Worm (Caenorhabditis elegans) whole organism, L3 larva: ENCODE results near the gene dhs-7.

Experiments
- R02D3.7 ChIP-seq: fragments of 150-350 bp; optimal IDR thresholded peaks from 2 replicates; lab custom pipeline; 2014; ENCODE audit warnings: missing biosample characterization, missing genetic modification characterization
- aly-2 ChIP-seq: fragments of 150-350 bp; optimal IDR thresholded peaks from 2 replicates; lab custom pipeline; 2014; ENCODE audit warnings: missing biosample characterization, missing genetic modification characterization
- ama-1 ChIP-seq: fragments of 150-350 bp; optimal IDR thresholded peaks from 2 replicates; lab custom pipeline; 2018
- ceh-16 ChIP-seq: sonication (generic microtip); optimal IDR thresholded peaks from 2 replicates; lab custom pipeline; 2017; ENCODE audit warnings: missing biosample characterization, missing genetic modification characterization
- ceh-28 ChIP-seq: fragments of 150-350 bp; optimal IDR thresholded peaks from 2 replicates; lab custom pipeline; 2014; ENCODE audit warnings: missing biosample characterization, missing genetic modification reagents, missing genetic modification characterization
- ceh-82 ChIP-seq: fragments of 150-350 bp; optimal IDR thresholded peaks from 2 replicates; lab custom pipeline; 2014; ENCODE audit warnings: missing biosample characterization, missing genetic modification characterization
- daf-12 ChIP-seq: fragments of 150-350 bp; optimal IDR thresholded peaks from 2 replicates; lab custom pipeline; 2014; ENCODE audit warnings: missing biosample characterization, missing genetic modification reagents, missing genetic modification characterization
- egl-27 ChIP-seq: sonication (generic microtip); optimal IDR thresholded peaks from 4 replicates; lab custom pipeline; 2017; ENCODE audit warnings: missing biosample characterization, missing genetic modification reagents, missing genetic modification characterization
- egl-5 ChIP-seq: fragments of 150-350 bp; optimal IDR thresholded peaks from 2 replicates; lab custom pipeline; 2017; ENCODE audit warnings: missing biosample characterization, missing genetic modification reagents, missing genetic modification characterization, inconsistent platforms
- elt-2 ChIP-seq: sonication (generic microtip); optimal IDR thresholded peaks from 2 replicates; lab custom pipeline; 2016; ENCODE audit warnings: missing genetic modification reagents, mild to moderate bottlenecking, missing genetic modification characterization, missing compliant biosample characterization
- eor-1 ChIP-seq, 2 experiments: fragments of 150-350 bp; optimal IDR thresholded peaks; 2 replicates each; lab custom pipeline; 2014 to 2018; ENCODE audit warnings: missing biosample characterization in 2 of 2, missing genetic modification characterization in 2 of 2
- fkh-2 ChIP-seq: fragments of 150-350 bp; optimal IDR thresholded peaks from 2 replicates; lab custom pipeline; 2014; ENCODE audit warnings: missing biosample characterization, missing genetic modification reagents, missing genetic modification characterization
- fos-1 ChIP-seq: fragments of 150-350 bp; optimal IDR thresholded peaks from 2 replicates; lab custom pipeline; 2014; ENCODE audit warnings: missing biosample characterization, missing genetic modification characterization
- hmg-11 ChIP-seq: sonication (generic microtip); optimal IDR thresholded peaks from 2 replicates; lab custom pipeline; 2016; ENCODE audit warnings: missing genetic modification characterization, missing compliant biosample characterization
- jun-1 ChIP-seq: fragments of 150-350 bp; optimal IDR thresholded peaks from 2 replicates; lab custom pipeline; 2014; ENCODE audit warnings: missing biosample characterization, missing genetic modification reagents, missing genetic modification characterization
- lin-15B ChIP-seq: fragments of 150-350 bp; optimal IDR thresholded peaks from 2 replicates; lab custom pipeline; 2014; ENCODE audit warnings: missing biosample characterization, missing genetic modification characterization
- lin-39 ChIP-seq: fragments of 150-350 bp; optimal IDR thresholded peaks from 2 replicates; lab custom pipeline; 2018; ENCODE audit warnings: missing biosample characterization, missing genetic modification reagents, missing genetic modification characterization
- lsy-12 ChIP-seq: sonication (generic microtip); optimal IDR thresholded peaks from 2 replicates; lab custom pipeline; 2016; ENCODE audit warnings: mild to moderate bottlenecking, missing genetic modification characterization, missing compliant biosample characterization
- nfya-1 ChIP-seq: sonication (generic microtip); optimal IDR thresholded peaks from 2 replicates; lab custom pipeline; 2017; ENCODE audit warnings: missing genetic modification characterization, mild to moderate bottlenecking, missing compliant biosample characterization, antibody characterized with exemption, moderate library complexity; ENCODE audit not compliant: insufficient read depth
- nhr-11 ChIP-seq: fragments of 150-350 bp; optimal IDR thresholded peaks from 2 replicates; lab custom pipeline; 2014; ENCODE audit warnings: missing biosample characterization, missing genetic modification characterization
- nhr-12 ChIP-seq: fragments of 150-350 bp; optimal IDR thresholded peaks from 2 replicates; lab custom pipeline; 2014; ENCODE audit warnings: missing biosample characterization, missing genetic modification characterization
- nhr-23 ChIP-seq: fragments of 150-350 bp; optimal IDR thresholded peaks from 2 replicates; lab custom pipeline; 2014; ENCODE audit warnings: missing biosample characterization, missing genetic modification reagents, missing genetic modification characterization
- nhr-237 ChIP-seq: fragments of 150-350 bp; optimal IDR thresholded peaks from 2 replicates; lab custom pipeline; 2014; ENCODE audit warnings: missing biosample characterization, missing genetic modification characterization
- nhr-25 ChIP-seq: sonication (generic microtip); optimal IDR thresholded peaks from 2 replicates; lab custom pipeline; 2017; ENCODE audit warnings: missing biosample characterization, missing genetic modification characterization
- nhr-28 ChIP-seq: fragments of 150-350 bp; optimal IDR thresholded peaks from 2 replicates; lab custom pipeline; 2014; ENCODE audit warnings: missing biosample characterization, missing genetic modification characterization
- nhr-67 ChIP-seq: fragments of 150-350 bp; optimal IDR thresholded peaks from 2 replicates; lab custom pipeline; 2014; ENCODE audit warnings: missing biosample characterization, missing genetic modification characterization
- nhr-76 ChIP-seq: fragments of 150-350 bp; sonication (generic microtip); optimal IDR thresholded peaks from 5 replicates; lab custom pipeline; 2014; ENCODE audit warnings: missing biosample characterization, missing genetic modification characterization
- nhr-77 ChIP-seq: fragments of 150-350 bp; optimal IDR thresholded peaks from 2 replicates; lab custom pipeline; 2014; ENCODE audit warnings: missing biosample characterization, missing genetic modification characterization
- pha-4 ChIP-seq: fragments of 150-350 bp; optimal IDR thresholded peaks from 2 replicates; lab custom pipeline; 2014; ENCODE audit warnings: missing biosample characterization, missing genetic modification reagents, missing genetic modification characterization
- pqm-1 ChIP-seq: fragments of 150-350 bp; optimal IDR thresholded peaks from 2 replicates; lab custom pipeline; 2017; ENCODE audit warnings: missing biosample characterization, missing genetic modification characterization, inconsistent platforms
- sea-2 ChIP-seq: fragments of 150-350 bp; sonication (generic microtip); optimal IDR thresholded peaks from 4 replicates; lab custom pipeline; 2014; ENCODE audit warnings: missing biosample characterization, missing genetic modification reagents, missing genetic modification characterization
- skn-1 ChIP-seq: fragments of 150-350 bp; optimal IDR thresholded peaks from 2 replicates; lab custom pipeline; 2014; ENCODE audit warnings: missing biosample characterization, missing genetic modification characterization
- ztf-11 ChIP-seq: fragments of 150-350 bp; optimal IDR thresholded peaks from 2 replicates; lab custom pipeline; 2014; ENCODE audit warnings: missing biosample characterization, missing genetic modification characterization
- ztf-4 ChIP-seq: fragments of 150-350 bp; optimal IDR thresholded peaks from 2 replicates; lab custom pipeline; 2014; ENCODE audit warnings: missing biosample characterization, missing genetic modification characterization

Gene dhs-7

DNA sequence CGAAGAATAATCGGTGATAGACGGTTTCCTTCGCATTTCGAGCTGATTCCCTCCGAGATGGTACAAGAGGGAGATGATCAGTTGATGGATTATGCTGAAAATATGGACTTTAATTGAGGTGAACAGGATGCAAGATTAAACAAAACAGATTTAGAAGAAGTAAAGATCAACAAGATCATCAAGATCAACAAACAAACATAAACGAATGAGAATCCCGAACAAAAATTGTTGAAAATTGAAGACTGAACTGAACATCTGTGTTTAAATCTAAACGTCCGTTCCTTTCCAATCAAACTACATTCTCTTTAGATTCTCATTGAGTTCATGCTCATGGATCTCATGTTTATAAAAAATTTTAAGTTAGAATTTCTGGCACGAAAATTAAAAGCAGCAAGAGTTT lies 33.4 kb downstream of the dhs-7 start, which contains the start of gene glc-4:
Gene glc-4 (minus strand): TSS at position 101 of the 400 bp plus-strand sequence.
- TF ChIP-seq skn-1 (tag; lab: Kevin White, UChicago) (no peak), nhr-237 (tag; lab: Kevin White, UChicago) (no peak)

DNA sequence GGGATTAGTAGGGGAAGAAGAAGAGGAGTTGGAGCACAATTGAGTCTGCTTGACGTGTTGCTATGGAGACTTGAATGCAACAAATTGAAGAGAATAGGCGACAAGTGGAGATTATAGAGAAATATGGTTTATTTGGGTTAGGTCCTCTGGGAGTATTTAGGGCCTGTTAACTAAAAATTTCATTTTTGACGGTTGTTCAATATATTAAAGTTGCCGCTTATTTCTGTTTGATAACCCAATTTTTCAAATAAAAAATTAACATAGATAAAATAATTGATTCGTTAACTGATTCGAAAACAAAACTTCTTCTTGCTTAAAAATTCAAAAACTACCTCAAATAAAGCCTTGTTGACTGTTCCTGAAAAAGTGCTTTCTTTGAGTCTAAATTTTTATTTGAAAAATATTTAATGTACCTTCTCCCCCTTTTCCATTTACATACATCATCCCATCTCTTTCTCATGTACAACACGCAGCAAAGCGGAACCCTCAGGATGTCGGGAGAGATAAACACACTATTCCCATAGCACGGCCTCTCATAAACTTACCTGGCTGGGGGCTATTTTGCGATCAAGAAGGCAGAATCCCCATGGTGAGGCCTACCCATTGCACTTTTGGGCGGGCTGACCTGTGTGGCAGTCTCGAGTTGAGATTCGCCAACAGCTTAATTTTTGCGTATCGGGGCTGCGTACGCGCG lies 36.8 kb downstream of the dhs-7 start, which contains the start of gene dyf-13:
Gene dyf-13 (minus strand): TSS at position 51 of the 694 bp plus-strand sequence.
- no peak for TF ChIP-seq nhr-67 (tag; lab: Kevin White, UChicago)
- TF ChIP-seq nhr-12 (tag; lab: Kevin White, UChicago) = no peak
- TF ChIP-seq nhr-28 = no peak
- TF ChIP-seq lsy-12 (tag; lab: Kevin White, UChicago) = no peak
- TF ChIP-seq lin-39 = no peak
- no peak for TF ChIP-seq nfya-1
- TF ChIP-seq ztf-11 (tag; lab: Kevin White, UChicago) = no peak
- no peak for TF ChIP-seq pha-4 (tag; lab: Kevin White, UChicago)
- TF ChIP-seq, all 47 proteins: peak for 0

DNA sequence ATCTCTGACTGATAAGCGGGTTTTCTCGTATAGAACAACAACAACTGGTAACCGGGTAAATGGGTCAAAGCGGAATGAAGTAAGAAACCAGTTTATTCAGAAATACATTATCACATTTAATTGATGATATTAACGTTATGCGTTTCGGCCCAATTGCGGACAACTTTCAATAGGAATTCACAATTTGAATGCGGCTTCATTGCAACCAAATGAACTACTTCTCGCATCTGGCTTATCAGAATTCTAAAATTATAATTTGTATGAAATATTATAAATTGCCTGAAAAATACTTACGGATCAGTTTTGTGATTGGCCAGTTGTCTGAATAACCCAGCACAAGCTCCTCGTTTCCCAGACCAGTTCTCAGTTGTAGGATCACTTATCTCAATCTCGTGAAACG lies 39.5 kb downstream of the dhs-7 start, which contains the start of gene col-36:
Gene col-36 (minus strand): TSS at position 101 of the 400 bp plus-strand sequence.
- TF ChIP-seq lin-39 (no peak), nhr-23 (tag; lab: Kevin White, UChicago) (peak; percentile 50)

DNA sequence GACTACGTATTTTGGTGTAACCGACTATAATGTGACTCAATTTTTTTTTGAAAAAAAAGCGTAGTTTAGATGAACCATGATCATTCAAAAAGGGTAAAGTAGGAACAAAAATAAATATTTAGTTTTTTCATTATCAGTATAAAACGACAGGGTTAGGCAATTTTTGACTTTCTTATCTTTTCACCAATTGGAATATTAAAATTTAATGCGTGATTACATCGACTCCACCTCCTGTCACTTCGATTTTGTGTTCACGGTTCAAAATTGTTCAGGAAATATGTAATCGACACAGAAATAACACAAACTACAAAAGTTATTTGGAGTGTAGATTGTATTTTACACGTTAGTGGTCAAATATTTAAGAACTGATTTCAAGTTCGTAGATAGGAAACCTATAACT lies 41.5 kb downstream of the dhs-7 start:
- TF ChIP-seq ceh-16 (no peak), daf-12 (tag; lab: Kevin White, UChicago) (no peak), pqm-1 (tag; lab: Kevin White, UChicago) (peak; percentile 94), nhr-237 (tag; lab: Kevin White, UChicago) (no peak), ztf-4 (tag; lab: Kevin White, UChicago) (no peak), lin-15B (tag; lab: Kevin White, UChicago) (no peak), elt-2 (tag; lab: Kevin White, UChicago) (peak; percentile 93), nhr-25 (tag; lab: Kevin White, UChicago) (no peak)

DNA sequence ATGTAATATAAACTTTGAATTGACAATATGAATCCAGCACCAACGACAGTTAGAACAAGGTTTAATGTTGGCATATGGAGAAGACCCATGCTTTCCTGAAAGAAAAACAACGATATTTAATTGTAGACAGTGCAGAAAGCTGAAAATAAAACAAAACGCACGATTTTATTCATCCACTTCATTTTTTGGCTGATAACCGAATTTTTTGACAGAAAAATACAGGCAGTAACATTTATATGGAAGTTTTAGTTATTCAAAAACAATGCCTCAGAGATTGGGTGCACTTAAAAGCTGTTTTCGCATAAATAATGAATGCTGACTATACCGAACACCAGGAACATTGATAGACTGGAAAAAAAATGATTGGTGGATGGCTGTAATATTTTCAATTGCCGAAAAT lies 42.5 kb downstream of the dhs-7 start, which contains the start of gene mfsd-13.2:
Gene mfsd-13.2 (minus strand): TSS at position 101 of the 400 bp plus-strand sequence.
- TF ChIP-seq aly-2 (tag; lab: Kevin White, UChicago) (no peak), nhr-11 (no peak), egl-27 (no peak), nhr-77 (tag; lab: Kevin White, UChicago) (no peak), nhr-67 (tag; lab: Kevin White, UChicago) (no peak), nhr-23 (tag; lab: Kevin White, UChicago) (no peak), sea-2 (GFP tag; lab: Kevin White, UChicago) (no peak), egl-5 (tag; lab: Kevin White, UChicago) (no peak), nfya-1 (no peak), ceh-28 (tag; lab: Kevin White, UChicago) (no peak), eor-1 (tag; optimal IDR thresholded peaks at IDR 0.05; lab: Kevin White, UChicago) (no peak), pqm-1 (tag; lab: Kevin White, UChicago) (no peak), ama-1 (lab: Kevin White, UChicago) (no peak), fkh-2 (tag; lab: Kevin White, UChicago) (no peak), nhr-76 (tag; lab: Kevin White, UChicago) (no peak)
- TF ChIP-seq, all 47 proteins: peak for 0

DNA sequence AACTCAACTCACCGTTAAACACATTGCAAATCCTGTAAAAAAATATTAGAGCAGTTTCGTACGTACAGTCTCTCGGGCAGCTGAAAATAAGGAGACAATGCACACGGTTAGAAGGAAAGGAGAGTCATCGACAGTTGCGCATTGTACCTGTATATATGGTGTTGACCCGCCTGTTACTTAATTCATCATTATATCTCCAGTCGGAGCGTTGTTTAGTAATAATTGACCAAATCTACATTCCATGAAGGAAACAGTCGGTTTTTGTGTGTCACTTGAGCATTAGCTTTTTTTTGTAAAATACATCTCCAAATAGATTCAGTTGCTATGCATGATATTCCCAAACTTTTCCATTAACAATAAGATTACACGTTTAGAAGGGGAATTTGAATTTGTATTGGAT lies 46.7 kb downstream of the dhs-7 start, which contains the start of gene C27H5.12:
Gene C27H5.12 (minus strand): TSS at position 101 of the 400 bp plus-strand sequence.
- TF ChIP-seq lsy-12 (tag; lab: Kevin White, UChicago) = no peak
- TF ChIP-seq egl-5 (tag; lab: Kevin White, UChicago) = no peak
- TF ChIP-seq, all 47 proteins: peak for 0

DNA sequence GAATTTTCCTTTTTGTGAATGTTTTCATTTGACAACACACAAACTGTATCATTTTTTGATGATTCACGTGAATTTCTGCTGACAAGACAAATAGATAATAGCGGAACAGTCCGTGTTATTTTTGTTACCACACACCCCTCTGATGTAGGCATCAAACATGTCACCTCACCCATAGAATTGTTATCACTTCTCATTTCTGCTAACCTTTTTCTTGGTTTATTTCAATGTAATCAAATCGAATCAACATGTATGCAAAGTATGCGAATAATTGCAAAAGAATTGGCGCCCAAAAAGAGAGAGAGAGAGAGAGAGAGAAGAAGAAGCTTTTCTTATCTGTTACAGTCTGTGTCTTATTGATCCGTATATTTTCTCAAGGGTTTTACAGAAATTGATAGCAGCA lies 50.8 kb downstream of the dhs-7 start:
- TF ChIP-seq pha-4 (tag; lab: Kevin White, UChicago) (peak; percentile 64), ceh-28 (tag; lab: Kevin White, UChicago) (peak; percentile 42), nhr-25 (tag; lab: Kevin White, UChicago) (peak; percentile 0), ceh-16 (no peak), jun-1 (tag; lab: Kevin White, UChicago) (peak; percentile 54), pqm-1 (tag; lab: Kevin White, UChicago) (peak; percentile 50), fos-1 (peak; percentile 6), ceh-82 (tag; lab: Kevin White, UChicago) (no peak), elt-2 (tag; lab: Kevin White, UChicago) (peak; percentile 89), nhr-23 (tag; lab: Kevin White, UChicago) (peak; percentile 18), R02D3.7 (tag; lab: Kevin White, UChicago) (no peak), hmg-11 (tag; lab: Kevin White, UChicago) (no peak)
